Worm (Caenorhabditis elegans): ENCODE results near the gene F59A1.18.

ce11 chrV:17707022-17707421 lies 20.3 kb upstream of the F59A1.18 start, which contains the start of gene srh-31:
- no peak for TF ChIP-seq him-1 (tag; optimal IDR thresholded peaks at IDR 0.05)
- no peak for TF ChIP-seq dao-5 (tag; optimal IDR thresholded peaks at IDR 0.05)
- TF ChIP-seq W03F9.2 (tag; optimal IDR thresholded peaks at IDR 0.05): no peak

Measured in whole organism, L4/young adult.